Fruit fly (Drosophila melanogaster): ENCODE data around the gene RpS6.

RpS6 gene

dm6 chrX:7937588-7938481 is 36.7 kb upstream of the RpS6 start (continued):
- TF ChIP-seq CG30020 (tag; optimal IDR thresholded peaks at IDR 0.05) = peak; percentile 38
- TF ChIP-seq abd-A (tag; optimal IDR thresholded peaks at IDR 0.05) = no peak
- TF ChIP-seq CG3995 (GFP tag; optimal IDR thresholded peaks at IDR 0.05) = no peak
- no peak for TF ChIP-seq Hey (tag; optimal IDR thresholded peaks at IDR 0.05)
- peak; percentile 89 for TF ChIP-seq shn (GFP tag; optimal IDR thresholded peaks at IDR 0.05)
- peak; percentile 87 for TF ChIP-seq Sox102F (GFP tag; optimal IDR thresholded peaks at IDR 0.05)
- peak; percentile 71 for TF ChIP-seq onecut (GFP tag; IDR thresholded peaks at IDR 0.05)
- TF ChIP-seq pho (GFP tag; optimal IDR thresholded peaks at IDR 0.05) = peak; percentile 64
- peak; percentile 82 for TF ChIP-seq sqz (GFP tag; optimal IDR thresholded peaks at IDR 0.05)
- no peak for TF ChIP-seq slbo (GFP tag; IDR thresholded peaks at IDR 0.05)
- peak; percentile 47; the same call in 1 of the 2 replicates for TF ChIP-seq ara (GFP tag; IDR thresholded peaks at IDR 0.05)
- peak; percentile 88 for TF ChIP-seq Ssrp (tag; optimal IDR thresholded peaks at IDR 0.05)
- TF ChIP-seq dan (GFP tag; IDR thresholded peaks at IDR 0.05) = peak; percentile 61
- TF ChIP-seq Sry-β (GFP tag; optimal IDR thresholded peaks at IDR 0.05) = peak; percentile 47
- TF ChIP-seq en (GFP tag; optimal IDR thresholded peaks at IDR 0.05) = peak; percentile 79
- peak; percentile 50 for TF ChIP-seq CG6854 (GFP tag; optimal IDR thresholded peaks at IDR 0.05)
- peak; percentile 28 for TF ChIP-seq Fer2 (tag; optimal IDR thresholded peaks at IDR 0.05)
- no peak for TF ChIP-seq Adf1 (GFP tag; IDR thresholded peaks at IDR 0.05)
- peak; percentile 55 for TF ChIP-seq CG2120 (GFP tag; optimal IDR thresholded peaks at IDR 0.05)
- TF ChIP-seq Scr (GFP tag; IDR thresholded peaks at IDR 0.05; ENCODE audit: partially characterized antibody) = no peak
- TF ChIP-seq ken (GFP tag; IDR thresholded peaks at IDR 0.05) = peak; percentile 66; the same call in 2 of the 3 replicates
- TF ChIP-seq CG1233 (GFP tag; optimal IDR thresholded peaks at IDR 0.05) = peak; percentile 77
- peak; percentile 61 for TF ChIP-seq ssp (GFP tag; IDR thresholded peaks at IDR 0.05)
- peak; percentile 58 for TF ChIP-seq E2f1 (GFP tag; IDR thresholded peaks at IDR 0.05)
- peak; percentile 23 for TF ChIP-seq gcm2 (GFP tag; optimal IDR thresholded peaks at IDR 0.05)
- TF ChIP-seq CG7271 (tag; optimal IDR thresholded peaks at IDR 0.05) = no peak
- TF ChIP-seq CG5180 (GFP tag; optimal IDR thresholded peaks at IDR 0.05) = peak; percentile 77
- TF ChIP-seq pros (GFP tag; optimal IDR thresholded peaks at IDR 0.05) = peak; percentile 75
- TF ChIP-seq chm (GFP tag; IDR thresholded peaks at IDR 0.05) = peak; percentile 54; the same call in 1 of the 2 replicates
- peak; percentile 53 for TF ChIP-seq CG3281 (GFP tag; optimal IDR thresholded peaks at IDR 0.05)
- peak; percentile 87 for TF ChIP-seq CG7839 (tag; optimal IDR thresholded peaks at IDR 0.05)
- peak; percentile 85 for TF ChIP-seq Atf-2 (GFP tag; optimal IDR thresholded peaks at IDR 0.05)
- no peak for TF ChIP-seq sima (GFP tag; optimal IDR thresholded peaks at IDR 0.05)
- no peak for TF ChIP-seq Tbp (GFP tag; optimal IDR thresholded peaks at IDR 0.05)
- TF ChIP-seq wor (GFP tag; IDR thresholded peaks at IDR 0.05) = peak; percentile 83
- no peak for TF ChIP-seq CG16779 (GFP tag; IDR thresholded peaks at IDR 0.05)
- peak; percentile 55 for TF ChIP-seq CG1832 (GFP tag; optimal IDR thresholded peaks at IDR 0.05)
- TF ChIP-seq CG2889 (GFP tag; IDR thresholded peaks at IDR 0.05) = 0 out of 3 replicates have a peak, but pooled peaks have one; percentile 15
- TF ChIP-seq CG9437 (GFP tag; optimal IDR thresholded peaks at IDR 0.05) = peak; percentile 87
- 0 out of 2 replicates have a peak, but pooled peaks have one; percentile 52 for TF ChIP-seq CG32532 (GFP tag; IDR thresholded peaks at IDR 0.05)
- TF ChIP-seq fd102C (GFP tag; optimal IDR thresholded peaks at IDR 0.05) = peak; percentile 24
- no peak for TF ChIP-seq h (optimal IDR thresholded peaks at IDR 0.05)
- TF ChIP-seq MBD-R2 (GFP tag; IDR thresholded peaks at IDR 0.05) = no peak
- TF ChIP-seq row (GFP tag; IDR thresholded peaks at IDR 0.05) = peak; percentile 78
- peak; percentile 50 for TF ChIP-seq Ets97D (GFP tag; optimal IDR thresholded peaks at IDR 0.05)
- peak; percentile 79 for TF ChIP-seq gsb-n (tag; optimal IDR thresholded peaks at IDR 0.05)
- TF ChIP-seq lov (optimal IDR thresholded peaks at IDR 0.05) = no peak
- no peak for TF ChIP-seq lov (GFP tag; IDR thresholded peaks at IDR 0.05)
- peak; percentile 54 for TF ChIP-seq zen (tag; optimal IDR thresholded peaks at IDR 0.05)
- peak; percentile 27 for TF ChIP-seq Deaf1 (tag; optimal IDR thresholded peaks at IDR 0.05)

Data from whole organism, embryonic.